Fruit fly (Drosophila melanogaster) Kc167 (cell line): ENCODE measurements around the gene Orc2.

ENCODE experiments used
- Myc ChIP-seq: fragments of >200 bp; optimal IDR thresholded peaks from 2 replicates; lab custom pipeline; 2017; ENCODE audit warnings: missing external identifiers
- Sin3A ChIP-seq: fragments of >200 bp; optimal IDR thresholded peaks from 2 replicates; lab custom pipeline; 2018; ENCODE audit warnings: missing external identifiers
- h ChIP-seq: fragments of >200 bp; optimal IDR thresholded peaks from 3 replicates; lab custom pipeline; 2018; ENCODE audit warnings: missing external identifiers
- insv ChIP-seq: fragments of >200 bp; optimal IDR thresholded peaks from 3 replicates; lab custom pipeline; 2018; ENCODE audit warnings: missing external identifiers
- psq ChIP-seq: fragments of >200 bp; optimal IDR thresholded peaks from 2 replicates; lab custom pipeline; 2017; ENCODE audit warnings: missing external identifiers
- ttk ChIP-seq: sonication (Bioruptor generic); optimal IDR thresholded peaks from 2 replicates; lab custom pipeline; 2017; ENCODE audit warnings: missing external identifiers

Gene Orc2

DNA sequence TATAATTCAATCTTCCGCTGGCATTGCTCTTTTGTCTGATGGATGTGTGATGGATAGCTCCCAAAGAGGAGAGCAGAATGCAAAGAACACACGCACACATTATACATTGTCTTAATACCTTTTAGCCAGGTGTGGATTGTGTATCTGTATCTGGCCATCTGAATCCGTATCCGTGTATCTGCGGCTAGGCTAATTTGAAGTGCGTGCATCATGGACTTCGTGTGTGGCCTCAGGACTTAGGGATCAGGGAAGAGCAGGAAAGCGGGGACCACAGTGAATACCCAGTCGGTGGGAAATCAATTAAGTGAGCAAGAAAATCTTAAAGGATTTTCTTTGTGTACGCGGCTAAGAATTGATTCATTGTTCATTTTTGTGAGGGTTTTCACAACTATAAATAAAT is 24.8 kb downstream of the Orc2 start:
- TF ChIP-seq Sin3A (lab: Kevin White, UChicago) (no peak), insv (no peak), Myc (lab: Kevin White, UChicago) (no peak), ttk (lab: Kevin White, UChicago) (no peak), psq (no peak), h (lab: Kevin White, UChicago) (no peak)

dm6 chr3R:13990109-13990508 is 25.4 kb downstream of the Orc2 start:
- TF ChIP-seq Myc (lab: Kevin White, UChicago): no peak
- TF ChIP-seq insv: no peak
- no peak for TF ChIP-seq psq
- no peak for TF ChIP-seq ttk (lab: Kevin White, UChicago)
- no peak for TF ChIP-seq Sin3A (lab: Kevin White, UChicago)
- TF ChIP-seq h (lab: Kevin White, UChicago): no peak

dm6 chr3R:13992126-13992535 is 27.4 kb downstream of the Orc2 start:
- no peak for TF ChIP-seq h (lab: Kevin White, UChicago)
- TF ChIP-seq Myc (lab: Kevin White, UChicago): no peak
- no peak for TF ChIP-seq insv
- TF ChIP-seq ttk (lab: Kevin White, UChicago): no peak

DNA sequence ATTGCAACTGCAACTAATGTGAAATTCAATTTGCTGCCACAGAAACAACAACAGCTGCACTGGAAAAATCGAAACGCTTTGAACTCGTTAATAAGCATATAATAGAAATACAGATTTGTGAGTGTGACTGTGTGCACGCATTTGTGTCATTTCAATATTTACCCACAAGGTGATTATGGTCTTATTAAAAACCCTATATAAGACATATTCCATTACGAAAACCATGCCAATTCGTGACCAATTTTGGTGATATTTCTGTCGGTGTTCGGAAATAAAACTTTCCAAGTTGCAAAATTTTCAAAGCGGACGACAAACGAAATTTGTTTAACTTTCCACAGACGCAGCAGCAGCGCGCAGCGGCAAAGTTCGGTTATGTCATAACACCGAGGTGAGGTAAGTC is 30.7 kb downstream of the Orc2 start:
- TF ChIP-seq psq: no peak
- no peak for TF ChIP-seq ttk (lab: Kevin White, UChicago)
- no peak for TF ChIP-seq insv
- TF ChIP-seq Myc (lab: Kevin White, UChicago): no peak
- no peak for TF ChIP-seq Sin3A (lab: Kevin White, UChicago)
- TF ChIP-seq h (lab: Kevin White, UChicago): no peak

DNA sequence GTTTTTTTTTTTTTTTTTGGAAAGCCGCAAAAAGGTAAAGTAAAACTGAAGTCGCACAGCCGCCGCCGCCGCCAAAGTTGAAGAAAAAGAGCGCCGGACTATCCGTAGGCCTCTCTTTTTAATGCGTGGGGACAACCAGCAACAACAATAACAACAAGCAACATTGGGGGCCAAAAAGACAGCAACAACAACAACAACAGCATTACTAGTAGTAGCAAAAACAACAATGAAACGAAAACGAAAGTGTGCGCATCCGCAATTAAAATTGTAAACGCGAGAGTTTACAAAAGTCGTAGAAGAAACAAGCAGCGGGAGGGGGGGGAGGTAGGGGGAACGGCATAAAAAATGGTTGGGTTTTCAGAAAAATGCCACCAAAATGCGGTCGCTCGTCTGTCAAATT is 31.2 kb downstream of the Orc2 start:
- no peak for TF ChIP-seq ttk (lab: Kevin White, UChicago)
- no peak for TF ChIP-seq h (lab: Kevin White, UChicago)
- TF ChIP-seq insv: no peak
- TF ChIP-seq psq: no peak
- no peak for TF ChIP-seq Sin3A (lab: Kevin White, UChicago)
- no peak for TF ChIP-seq Myc (lab: Kevin White, UChicago)

DNA sequence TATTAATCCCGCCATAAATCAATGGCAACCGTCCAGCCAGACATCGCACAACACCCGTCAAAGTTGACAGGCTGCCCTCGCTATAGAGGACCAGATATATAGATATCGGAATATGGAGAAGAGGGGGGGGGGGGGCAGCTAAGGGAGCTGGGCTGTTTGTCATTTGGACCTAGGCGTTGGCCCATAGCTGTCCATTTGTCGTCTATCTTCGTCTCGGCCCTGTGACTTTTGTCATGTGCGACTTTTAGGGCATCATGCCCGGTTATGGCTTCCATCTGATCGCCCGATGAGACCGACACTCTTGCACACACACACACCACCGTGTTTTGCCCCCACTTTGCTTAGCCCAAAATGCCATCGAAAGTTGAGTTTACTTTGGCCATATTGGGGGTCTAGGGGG is 33.1 kb downstream of the Orc2 start:
- TF ChIP-seq Myc (lab: Kevin White, UChicago) (no peak), psq (no peak), Sin3A (lab: Kevin White, UChicago) (no peak), h (lab: Kevin White, UChicago) (no peak), ttk (lab: Kevin White, UChicago) (no peak), insv (no peak)

DNA sequence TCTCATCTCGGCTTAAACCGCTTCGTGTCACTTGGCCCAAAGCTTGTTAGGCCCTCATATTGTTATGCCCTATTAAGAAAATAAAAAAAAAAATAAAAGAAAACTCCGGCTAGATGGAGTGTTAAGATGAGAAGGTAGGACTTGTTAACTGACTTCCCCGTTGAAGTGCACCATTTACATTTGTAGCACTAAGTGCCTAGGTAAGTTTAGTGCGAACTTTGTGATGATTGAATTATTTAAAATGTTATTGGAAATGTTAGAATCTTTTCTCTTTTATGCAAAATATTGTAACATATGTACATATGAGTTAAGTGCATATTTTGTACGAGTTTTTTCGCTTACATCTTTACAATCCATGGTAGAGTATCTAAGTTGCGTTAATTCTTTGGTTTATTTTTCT is 33.5 kb downstream of the Orc2 start:
- TF ChIP-seq ttk (lab: Kevin White, UChicago) (no peak), insv (no peak), psq (no peak), Myc (lab: Kevin White, UChicago) (no peak), h (lab: Kevin White, UChicago) (no peak), Sin3A (lab: Kevin White, UChicago) (no peak)

DNA sequence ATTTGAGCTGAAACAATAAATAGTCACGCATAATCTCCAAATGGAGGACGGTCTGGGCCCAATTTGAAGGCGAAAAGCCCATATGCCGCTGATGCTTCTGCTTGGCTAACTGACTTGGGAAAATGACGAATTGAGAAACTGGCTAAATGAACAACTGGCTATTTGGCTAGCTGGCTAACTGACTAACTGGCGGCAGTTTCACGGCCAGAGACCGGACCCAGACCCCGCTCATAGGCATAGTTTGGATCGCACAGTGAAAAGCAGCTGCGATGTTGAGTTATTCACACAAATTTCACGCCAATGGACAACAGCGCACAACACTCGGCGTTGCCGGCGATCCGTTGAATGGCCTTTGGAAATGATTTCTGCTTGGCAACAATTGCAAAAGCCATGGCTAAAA is 33.9 kb downstream of the Orc2 start:
- TF ChIP-seq ttk (lab: Kevin White, UChicago): no peak
- no peak for TF ChIP-seq Sin3A (lab: Kevin White, UChicago)
- no peak for TF ChIP-seq Myc (lab: Kevin White, UChicago)
- no peak for TF ChIP-seq insv

- TF ChIP-seq Myc (lab: Kevin White, UChicago): no peak
Observed at dm6 chr3R:13999531-13999930, 34.8 kb downstream of the Orc2 start.

DNA sequence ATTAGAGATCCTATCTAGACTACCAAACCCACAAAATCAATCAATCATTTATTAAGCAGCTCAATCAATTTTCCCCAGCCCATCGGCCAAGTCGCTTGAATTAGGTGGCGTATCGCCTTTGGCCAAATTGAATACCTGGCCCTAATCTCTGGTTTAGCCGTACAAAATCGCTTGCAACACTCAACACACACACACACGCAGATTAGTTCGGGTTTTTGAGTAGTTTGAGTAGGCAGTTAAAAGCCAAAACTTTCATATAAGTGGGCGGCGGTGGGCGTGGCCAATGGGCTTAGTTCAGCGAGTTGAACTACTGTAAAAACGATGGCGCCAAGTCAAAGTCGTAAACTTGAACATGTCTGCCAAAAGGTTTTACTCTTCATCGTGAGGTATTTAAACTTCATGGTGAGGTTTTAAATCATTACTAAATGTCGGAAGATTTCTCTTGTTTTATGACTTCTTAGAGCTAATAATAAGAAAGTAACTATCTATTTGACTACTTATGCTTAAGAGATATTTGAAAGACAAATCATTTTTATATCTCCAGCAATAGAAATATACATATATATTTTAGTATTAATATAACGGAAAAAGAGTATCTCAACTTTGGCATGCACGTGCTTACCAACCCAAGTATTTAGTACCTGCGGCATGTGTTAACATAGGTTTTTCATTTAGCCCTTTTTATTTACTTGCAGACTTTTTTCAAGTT is 36.7 kb downstream of the Orc2 start:
- TF ChIP-seq Myc (lab: Kevin White, UChicago): no peak
- TF ChIP-seq insv: no peak
- no peak for TF ChIP-seq ttk (lab: Kevin White, UChicago)
- TF ChIP-seq Sin3A (lab: Kevin White, UChicago): no peak
- TF ChIP-seq h (lab: Kevin White, UChicago): no peak
- no peak for TF ChIP-seq psq

DNA sequence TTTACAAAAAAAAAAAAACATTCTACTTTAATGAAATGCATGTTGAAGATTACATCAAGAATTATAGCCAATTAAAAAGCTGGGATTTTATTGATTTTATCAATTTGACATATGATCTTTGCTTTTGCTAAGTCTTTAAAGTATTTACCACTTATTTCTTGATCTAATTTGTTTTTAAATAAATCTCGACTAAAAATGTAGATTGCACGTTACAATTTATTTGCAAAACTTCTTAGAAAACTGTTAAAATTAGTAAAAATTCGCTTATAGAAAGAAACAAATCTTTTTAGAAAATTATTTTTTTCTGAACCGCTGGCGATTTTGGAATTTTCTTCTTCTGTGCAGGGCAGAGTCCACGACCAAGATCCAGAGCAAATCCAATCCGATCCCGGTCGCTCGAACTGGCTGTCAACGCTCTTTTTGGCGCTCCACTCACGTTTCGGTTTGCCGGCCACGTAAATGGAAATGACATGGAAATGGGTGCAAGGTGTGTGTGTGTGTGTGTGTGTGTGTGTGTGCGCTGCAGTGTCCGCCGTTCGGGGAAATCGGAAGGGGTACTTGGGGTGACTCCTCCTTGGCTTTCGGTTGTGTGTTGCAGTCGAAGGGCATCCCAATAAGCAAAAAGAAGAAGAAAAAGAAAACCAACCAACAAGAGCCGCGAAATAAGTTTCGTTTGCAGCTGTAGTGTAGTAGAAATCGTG is 37.6 kb downstream of the Orc2 start:
- no peak for TF ChIP-seq psq
- TF ChIP-seq h (lab: Kevin White, UChicago): no peak
- TF ChIP-seq Sin3A (lab: Kevin White, UChicago): no peak
- TF ChIP-seq Myc (lab: Kevin White, UChicago): no peak
- no peak for TF ChIP-seq insv
- TF ChIP-seq ttk (lab: Kevin White, UChicago): no peak

- TF ChIP-seq h (lab: Kevin White, UChicago): no peak
- TF ChIP-seq psq: no peak
- TF ChIP-seq Sin3A (lab: Kevin White, UChicago): no peak
- TF ChIP-seq ttk (lab: Kevin White, UChicago): no peak
- no peak for TF ChIP-seq Myc (lab: Kevin White, UChicago)
- TF ChIP-seq insv: no peak
Observed at dm6 chr3R:14003845-14004244, 39.2 kb downstream of the Orc2 start.

DNA sequence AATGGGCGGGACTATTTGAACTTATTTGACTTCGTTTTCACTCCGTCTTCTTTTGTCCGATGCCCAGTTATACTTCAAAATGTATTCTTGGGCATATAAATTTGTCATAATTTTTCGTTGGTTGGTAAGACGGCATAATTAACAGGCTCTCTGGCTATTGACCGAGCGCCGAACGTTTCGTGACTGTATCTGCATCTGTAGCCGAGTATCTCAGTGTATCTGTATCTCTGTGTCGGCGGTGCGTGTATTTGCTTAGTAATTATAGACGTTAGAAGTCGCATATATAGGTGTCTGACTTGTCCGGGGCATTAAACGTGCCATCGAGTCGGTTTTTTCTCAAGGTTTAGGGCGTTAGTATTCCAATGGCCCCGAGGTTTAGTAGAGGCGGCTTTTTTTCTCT is 40.5 kb downstream of the Orc2 start:
- no peak for TF ChIP-seq h (lab: Kevin White, UChicago)
- TF ChIP-seq psq: no peak
- TF ChIP-seq Myc (lab: Kevin White, UChicago): no peak
- TF ChIP-seq Sin3A (lab: Kevin White, UChicago): no peak
- no peak for TF ChIP-seq ttk (lab: Kevin White, UChicago)
- TF ChIP-seq insv: no peak
